Worm (Caenorhabditis elegans) whole organism, L2 larva: ENCODE measurements around the gene ugt-59.

Source experiments
- lin-39 ChIP-seq: fragments of 150-350 bp; optimal IDR thresholded peaks from 2 replicates; lab custom pipeline; 2014; ENCODE audit warnings: missing biosample characterization, missing genetic modification reagents, missing genetic modification characterization
- nhr-77 ChIP-seq: fragments of 150-350 bp; optimal IDR thresholded peaks from 2 replicates; lab custom pipeline; 2014; ENCODE audit warnings: missing biosample characterization, missing genetic modification characterization
- skn-1 ChIP-seq: sonication (generic microtip); optimal IDR thresholded peaks from 2 replicates; lab custom pipeline; 2017; ENCODE audit warnings: missing biosample characterization, missing genetic modification characterization
- snpc-4 ChIP-seq: fragments of 150-350 bp; optimal IDR thresholded peaks from 2 replicates; lab custom pipeline; 2014; ENCODE audit warnings: missing biosample characterization, missing genetic modification characterization
- unc-62 ChIP-seq: fragments of 150-350 bp; optimal IDR thresholded peaks from 2 replicates; lab custom pipeline; 2014; ENCODE audit warnings: missing biosample characterization, missing genetic modification reagents, missing genetic modification characterization

DNA sequence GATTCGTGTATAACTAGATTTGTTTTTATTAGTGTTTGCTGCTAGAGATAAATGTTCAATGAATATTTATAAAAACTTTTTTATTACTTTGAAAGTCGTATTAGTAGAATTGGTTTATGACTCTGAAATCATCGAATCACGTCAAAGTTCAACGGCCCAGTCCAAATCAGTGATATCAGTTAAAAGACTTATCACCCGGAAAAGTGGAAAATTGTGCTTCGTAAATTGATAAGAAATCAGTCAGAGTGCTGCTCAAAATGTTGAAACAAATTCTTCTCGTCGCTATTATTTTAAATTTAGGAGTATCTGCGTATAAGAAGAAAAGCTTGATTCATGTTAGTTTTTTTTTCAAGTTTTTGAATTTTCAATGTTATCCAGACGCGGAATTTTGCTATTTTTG lies 27.8 kb downstream of the ugt-59 start, which contains the start of gene R10H10.3:
- no peak for TF ChIP-seq nhr-77
- no peak for TF ChIP-seq snpc-4 (tag; lab: Kevin White, UChicago)
- TF ChIP-seq unc-62: no peak
- TF ChIP-seq skn-1 (tag; lab: Kevin White, UChicago): no peak
- TF ChIP-seq lin-39 (tag; lab: Kevin White, UChicago): no peak
